Fruit fly (Drosophila melanogaster): ENCODE measurements around the gene CG5421.

CG5421 gene

dm6 chr2L:12464065-12464464 lies 16.1 kb upstream of the CG5421 start (continued):
- TF ChIP-seq ERR (GFP tag; optimal IDR thresholded peaks at IDR 0.05) (no peak), pb (GFP tag; optimal IDR thresholded peaks at IDR 0.05) (no peak), pita (GFP tag; optimal IDR thresholded peaks at IDR 0.05) (no peak), br (optimal IDR thresholded peaks at IDR 0.05) (no peak), CG1832 (GFP tag; optimal IDR thresholded peaks at IDR 0.05) (no peak), ATbp (GFP tag; optimal IDR thresholded peaks at IDR 0.05) (no peak), CG11247 (GFP tag; IDR thresholded peaks at IDR 0.05) (no peak), Taf1 (GFP tag; IDR thresholded peaks at IDR 0.05) (no peak), CG4854 (GFP tag; optimal IDR thresholded peaks at IDR 0.05) (no peak), vnd (GFP tag; IDR thresholded peaks at IDR 0.05; ENCODE audit: partially characterized antibody) (no peak), fd96Cb (tag; optimal IDR thresholded peaks at IDR 0.05) (no peak), gro (GFP tag; optimal IDR thresholded peaks at IDR 0.05) (no peak), Scr (GFP tag; IDR thresholded peaks at IDR 0.05; ENCODE audit: partially characterized antibody) (no peak), Trl (optimal IDR thresholded peaks at IDR 0.05) (no peak), Trl (GFP tag; optimal IDR thresholded peaks at IDR 0.05) (no peak), unpg (GFP tag; optimal IDR thresholded peaks at IDR 0.05) (no peak), CG12219 (GFP tag; optimal IDR thresholded peaks at IDR 0.05) (no peak), Ssrp (tag; optimal IDR thresholded peaks at IDR 0.05) (no peak), Bgb (GFP tag; IDR thresholded peaks at IDR 0.05; ENCODE audit: partially characterized antibody) (no peak), Asciz (GFP tag; optimal IDR thresholded peaks at IDR 0.05) (no peak), CG12155 (GFP tag; optimal IDR thresholded peaks at IDR 0.05) (no peak), NC2α (GFP tag; optimal IDR thresholded peaks at IDR 0.05) (no peak), CG4328 (GFP tag; optimal IDR thresholded peaks at IDR 0.05) (no peak), CG15696 (tag; optimal IDR thresholded peaks at IDR 0.05) (no peak), gce (GFP tag; IDR thresholded peaks at IDR 0.05) (no peak), ems (GFP tag; optimal IDR thresholded peaks at IDR 0.05) (no peak), amos (GFP tag; IDR thresholded peaks at IDR 0.05; ENCODE audit: partially characterized antibody) (no peak), Pdp1 (GFP tag; optimal IDR thresholded peaks at IDR 0.05) (peak in 1 of 2 experiments; percentile 1), Drgx (GFP tag; IDR thresholded peaks at IDR 0.05) (no peak), TFAM (GFP tag; optimal IDR thresholded peaks at IDR 0.05) (no peak), Rx (GFP tag; IDR thresholded peaks at IDR 0.05) (no peak), ara (GFP tag; IDR thresholded peaks at IDR 0.05) (no peak), trem (tag; optimal IDR thresholded peaks at IDR 0.05) (no peak), CG7963 (GFP tag; IDR thresholded peaks at IDR 0.05; ENCODE audit: partially characterized antibody) (no peak), ac (GFP tag; optimal IDR thresholded peaks at IDR 0.05) (no peak), CG16813 (GFP tag; IDR thresholded peaks at IDR 0.05; ENCODE audit: partially characterized antibody) (no peak), CG4282 (GFP tag; optimal IDR thresholded peaks at IDR 0.05) (no peak), HHEX (GFP tag; optimal IDR thresholded peaks at IDR 0.05) (no peak), yki (optimal IDR thresholded peaks at IDR 0.05) (no peak), lov (optimal IDR thresholded peaks at IDR 0.05) (no peak), lov (GFP tag; IDR thresholded peaks at IDR 0.05) (0 out of 3 replicates have a peak, but pooled peaks have one; percentile 13), CG31224 (GFP tag; IDR thresholded peaks at IDR 0.05) (no peak), CG1647 (GFP tag; optimal IDR thresholded peaks at IDR 0.05) (no peak), CG8359 (GFP tag; optimal IDR thresholded peaks at IDR 0.05; ENCODE audit: borderline replicate concordance) (no peak), CG42726 (GFP tag; IDR thresholded peaks at IDR 0.05; ENCODE audit: partially characterized antibody) (no peak), Doc3 (GFP tag; IDR thresholded peaks at IDR 0.05; ENCODE audit: partially characterized antibody) (no peak), CG16863 (GFP tag; optimal IDR thresholded peaks at IDR 0.05) (no peak), CG7745 (tag; optimal IDR thresholded peaks at IDR 0.05) (no peak), scrt (GFP tag; optimal IDR thresholded peaks at IDR 0.05) (no peak), Doc2 (GFP tag; IDR thresholded peaks at IDR 0.05) (no peak), dmrt99B (tag; optimal IDR thresholded peaks at IDR 0.05) (no peak), CG17802 (tag; optimal IDR thresholded peaks at IDR 0.05) (no peak)

Measured in whole organism, embryonic.